Fruit fly (Drosophila melanogaster) whole organism, embryonic: ENCODE results near the gene PolA1.

ENCODE experiments used
- Bdp1 ChIP-seq: fragments of 200-800 bp; sonication (Bioruptor generic); optimal IDR thresholded peaks from 3 replicates; lab custom pipeline; 2016; ENCODE audit warnings: missing biosample characterization, missing genetic modification characterization
- Bteb2 ChIP-seq: fragments of 200-800 bp; sonication (Bioruptor generic); optimal IDR thresholded peaks from 2 replicates; lab custom pipeline; 2016; ENCODE audit warnings: missing biosample characterization, missing genetic modification characterization
- CG10209 ChIP-seq: fragments of 200-800 bp; sonication (Bioruptor generic); optimal IDR thresholded peaks from 3 replicates; lab custom pipeline; 2017; ENCODE audit warnings: missing biosample characterization, mild to moderate bottlenecking, missing genetic modification characterization, missing genetic modification reagents
- CG10543 ChIP-seq: fragments of 200-800 bp; sonication (Bioruptor generic); optimal IDR thresholded peaks from 3 replicates; lab custom pipeline; 2017; ENCODE audit warnings: missing biosample characterization, mild to moderate bottlenecking, missing genetic modification characterization, moderate library complexity
- CG11695 ChIP-seq: fragments of 200-800 bp; sonication (Bioruptor generic); IDR thresholded peaks from 3 replicates; pipeline ENCODE4 v1.3.6; 2022; ENCODE audit warnings: missing biosample characterization, missing genetic modification characterization
- CG15269 ChIP-seq: fragments of 200-800 bp; sonication (Bioruptor generic); optimal IDR thresholded peaks from 2 replicates; lab custom pipeline; 2018; ENCODE audit warnings: missing biosample characterization, mild to moderate bottlenecking, missing genetic modification characterization, moderate library complexity
- CG15479 ChIP-seq: fragments of 200-800 bp; sonication (Bioruptor generic); optimal IDR thresholded peaks from 3 replicates; lab custom pipeline; 2019; ENCODE audit warnings: missing biosample characterization, mild to moderate bottlenecking, missing genetic modification characterization, moderate library complexity
- CG1792 ChIP-seq: fragments of 200-800 bp; sonication (Bioruptor generic); optimal IDR thresholded peaks from 2 replicates; lab custom pipeline; 2016; ENCODE audit warnings: missing biosample characterization, missing genetic modification characterization
- CG2678 ChIP-seq: fragments of 200-800 bp; sonication (Bioruptor generic); optimal IDR thresholded peaks from 3 replicates; lab custom pipeline; 2019; ENCODE audit warnings: missing biosample characterization, mild to moderate bottlenecking, missing genetic modification characterization, moderate library complexity
- CG4360 ChIP-seq: fragments of 200-800 bp; sonication (Bioruptor generic); IDR thresholded peaks from 2 replicates; pipeline ENCODE4 v1.3.6; 2022; ENCODE audit warnings: missing biosample characterization, missing genetic modification characterization
- CG7556 ChIP-seq: fragments of 200-800 bp; sonication (Bioruptor generic); optimal IDR thresholded peaks from 2 replicates; lab custom pipeline; 2017; ENCODE audit warnings: missing biosample characterization, mild to moderate bottlenecking, missing genetic modification characterization
- CG8089 ChIP-seq: fragments of 200-800 bp; sonication (Bioruptor generic); optimal IDR thresholded peaks from 3 replicates; lab custom pipeline; 2016; ENCODE audit warnings: missing biosample characterization, missing genetic modification characterization
- CG8388 ChIP-seq: fragments of 200-800 bp; sonication (Bioruptor generic); optimal IDR thresholded peaks from 2 replicates; lab custom pipeline; 2019; ENCODE audit warnings: missing biosample characterization, mild to moderate bottlenecking, missing genetic modification characterization, moderate library complexity
- CG9876 ChIP-seq: fragments of 200-800 bp; sonication (Bioruptor generic); optimal IDR thresholded peaks from 2 replicates; lab custom pipeline; 2016; ENCODE audit warnings: missing biosample characterization, missing genetic modification characterization
- Dip3 ChIP-seq: fragments of 200-800 bp; sonication (Bioruptor generic); optimal IDR thresholded peaks from 3 replicates; lab custom pipeline; 2016; ENCODE audit warnings: missing biosample characterization, missing genetic modification characterization
- Dll ChIP-seq: fragments of 200-800 bp; sonication (Bioruptor generic); IDR thresholded peaks from 4 replicates; pipeline ENCODE4 v1.3.6; 2022; ENCODE audit warnings: missing biosample characterization, missing genetic modification characterization; ENCODE audit not compliant: partially characterized antibody
- Eip74EF ChIP-seq, 2 experiments: fragments of 200-800 bp in 1 of 2; fragments of >200 bp in 1 of 2; sonication (Bioruptor generic) in 1 of 2; optimal IDR thresholded peaks; 2 replicates each; lab custom pipeline; 2017 to 2019; ENCODE audit warnings: missing biosample characterization in 2 of 2, missing genetic modification characterization in 2 of 2, mild to moderate bottlenecking in 1 of 2, moderate library complexity in 1 of 2
- H15 ChIP-seq: fragments of 200-800 bp; sonication (Bioruptor generic); IDR thresholded peaks from 3 replicates; pipeline ENCODE4 v1.3.6; 2022; ENCODE audit warnings: missing biosample characterization, missing genetic modification characterization
- HHEX ChIP-seq: fragments of 200-800 bp; sonication (Bioruptor generic); optimal IDR thresholded peaks from 3 replicates; lab custom pipeline; 2017; ENCODE audit warnings: missing biosample characterization, mild to moderate bottlenecking, missing genetic modification characterization, missing genetic modification reagents
- HLH54F ChIP-seq: fragments of 200-800 bp; sonication (Bioruptor generic); optimal IDR thresholded peaks from 3 replicates; lab custom pipeline; 2016; ENCODE audit warnings: missing biosample characterization, missing genetic modification characterization
- Lhr ChIP-seq: fragments of 200-800 bp; sonication (Bioruptor generic); optimal IDR thresholded peaks from 3 replicates; lab custom pipeline; 2017; ENCODE audit warnings: mild to moderate bottlenecking, missing biosample characterization, missing genetic modification reagents, missing genetic modification characterization
- Lim3 ChIP-seq: fragments of 200-800 bp; sonication (Bioruptor generic); IDR thresholded peaks from 2 replicates; pipeline ENCODE4 v1.3.6; 2022; ENCODE audit warnings: missing biosample characterization, missing genetic modification characterization
- MBD-R2 ChIP-seq: fragments of 200-800 bp; sonication (Bioruptor generic); IDR thresholded peaks from 2 replicates; pipeline ENCODE4 v1.3.6; 2022; ENCODE audit warnings: missing biosample characterization, missing genetic modification characterization
- Myb ChIP-seq: fragments of 200-800 bp; sonication (Bioruptor generic); optimal IDR thresholded peaks from 2 replicates; lab custom pipeline; 2016; ENCODE audit warnings: missing biosample characterization, missing genetic modification characterization
- Ravus ChIP-seq: fragments of 200-800 bp; sonication (Bioruptor generic); IDR thresholded peaks from 2 replicates; pipeline ENCODE4 v1.3.6; 2022; ENCODE audit warnings: missing biosample characterization, missing genetic modification characterization
- Sry-β ChIP-seq: fragments of 200-800 bp; sonication (Bioruptor generic); optimal IDR thresholded peaks from 2 replicates; lab custom pipeline; 2018; ENCODE audit warnings: missing biosample characterization, mild to moderate bottlenecking, missing genetic modification characterization, moderate library complexity
- Xrp1 ChIP-seq: fragments of 200-800 bp; sonication (Bioruptor generic); IDR thresholded peaks from 2 replicates; pipeline ENCODE4 v1.3.6; 2022; ENCODE audit warnings: missing biosample characterization, missing genetic modification characterization
- aop ChIP-seq: fragments of 200-800 bp; sonication (Bioruptor generic); IDR thresholded peaks from 2 replicates; pipeline ENCODE4 v1.3.6; 2022; ENCODE audit warnings: missing biosample characterization, missing genetic modification characterization
- ash1 ChIP-seq: fragments of 200-800 bp; sonication (Bioruptor generic); optimal IDR thresholded peaks from 2 replicates; lab custom pipeline; 2018; ENCODE audit warnings: missing biosample characterization, mild to moderate bottlenecking, missing genetic modification characterization
- bcd ChIP-seq: fragments of 200-800 bp; sonication (Bioruptor generic); optimal IDR thresholded peaks from 2 replicates; lab custom pipeline; 2017; ENCODE audit warnings: missing biosample characterization, mild to moderate bottlenecking, missing genetic modification characterization
- cad ChIP-seq: fragments of >200 bp; optimal IDR thresholded peaks from 2 replicates; lab custom pipeline; 2017; ENCODE audit warnings: missing biosample characterization, missing genetic modification characterization
- dan ChIP-seq: fragments of 200-800 bp; sonication (Bioruptor generic); IDR thresholded peaks from 2 replicates; pipeline ENCODE4 v1.3.6; 2022; ENCODE audit warnings: missing biosample characterization, missing genetic modification characterization
- dmrt99B ChIP-seq: fragments of 200-800 bp; sonication (Bioruptor generic); optimal IDR thresholded peaks from 2 replicates; lab custom pipeline; 2018; ENCODE audit warnings: missing biosample characterization, mild to moderate bottlenecking, missing genetic modification characterization, moderate library complexity
- en ChIP-seq: fragments of 200-800 bp; sonication (Bioruptor generic); optimal IDR thresholded peaks from 2 replicates; lab custom pipeline; 2016; ENCODE audit warnings: missing biosample characterization, missing genetic modification characterization
- eve ChIP-seq, 2 experiments: fragments of >200 bp; optimal IDR thresholded peaks; 2 replicates each; lab custom pipeline; 2017; ENCODE audit warnings: missing biosample characterization in 2 of 2, missing genetic modification characterization in 2 of 2
- fd96Cb ChIP-seq: fragments of 200-800 bp; sonication (Bioruptor generic); optimal IDR thresholded peaks from 2 replicates; lab custom pipeline; 2018; ENCODE audit warnings: missing biosample characterization, mild to moderate bottlenecking, missing genetic modification characterization, moderate library complexity
- fu2 ChIP-seq: fragments of 200-800 bp; sonication (Bioruptor generic); optimal IDR thresholded peaks from 2 replicates; lab custom pipeline; 2016; ENCODE audit warnings: missing biosample characterization, missing genetic modification characterization
- grau ChIP-seq: fragments of 200-800 bp; optimal IDR thresholded peaks from 3 replicates; lab custom pipeline; 2019; ENCODE audit warnings: missing biosample characterization, mild to moderate bottlenecking, missing genetic modification characterization, moderate library complexity
- gro ChIP-seq: fragments of 200-800 bp; sonication (Bioruptor generic); optimal IDR thresholded peaks from 2 replicates; lab custom pipeline; 2016; ENCODE audit warnings: missing biosample characterization, missing genetic modification characterization
- gt ChIP-seq: fragments of 200-800 bp; sonication (Bioruptor generic); IDR thresholded peaks from 2 replicates; pipeline ENCODE4 v1.3.6; 2022; ENCODE audit warnings: missing biosample characterization, missing genetic modification characterization
- nmo ChIP-seq: fragments of 200-800 bp; sonication (Bioruptor generic); optimal IDR thresholded peaks from 2 replicates; lab custom pipeline; 2018; ENCODE audit warnings: missing biosample characterization, mild to moderate bottlenecking, missing genetic modification characterization, moderate library complexity
- odd ChIP-seq: fragments of 200-800 bp; sonication (Bioruptor generic); optimal IDR thresholded peaks from 2 replicates; lab custom pipeline; 2017; ENCODE audit warnings: missing biosample characterization, mild to moderate bottlenecking, missing genetic modification characterization
- onecut ChIP-seq: fragments of 200-800 bp; sonication (Bioruptor generic); IDR thresholded peaks from 2 replicates; pipeline ENCODE4 v1.3.6; 2022; ENCODE audit warnings: missing biosample characterization, missing genetic modification characterization
- pan ChIP-seq, 4 experiments: fragments of >200 bp in 3 of 4; fragments of 200-800 bp in 1 of 4; sonication (Bioruptor generic) in 1 of 4; optimal IDR thresholded peaks in 3 of 4; IDR thresholded peaks in 1 of 4; 2 replicates each; pipeline versions ENCODE4 v1.3.6 to Lab custom; 2017 to 2022; ENCODE audit warnings: missing biosample characterization in 2 of 4, missing genetic modification characterization in 2 of 4, mixed read lengths in 1 of 4
- pros ChIP-seq: fragments of 200-800 bp; sonication (Bioruptor generic); optimal IDR thresholded peaks from 3 replicates; lab custom pipeline; 2019; ENCODE audit warnings: missing biosample characterization, mild to moderate bottlenecking, missing genetic modification characterization, moderate library complexity
- run ChIP-seq: fragments of 200-800 bp; sonication (Bioruptor generic); optimal IDR thresholded peaks from 3 replicates; lab custom pipeline; 2018; ENCODE audit warnings: missing biosample characterization, mild to moderate bottlenecking, missing genetic modification characterization
- so ChIP-seq: fragments of 200-800 bp; sonication (Bioruptor generic); IDR thresholded peaks from 3 replicates; pipeline ENCODE4 v1.3.6; 2022; ENCODE audit warnings: missing biosample characterization, missing genetic modification characterization
- sqz ChIP-seq: fragments of 200-800 bp; sonication (Bioruptor generic); optimal IDR thresholded peaks from 3 replicates; lab custom pipeline; 2018; ENCODE audit warnings: missing biosample characterization, mild to moderate bottlenecking, missing genetic modification characterization
- yki ChIP-seq: fragments of >200 bp; optimal IDR thresholded peaks from 3 replicates; lab custom pipeline; 2018
- zf30C ChIP-seq: fragments of 200-800 bp; sonication (Bioruptor generic); optimal IDR thresholded peaks from 3 replicates; lab custom pipeline; 2018; ENCODE audit warnings: missing biosample characterization, mild to moderate bottlenecking, missing genetic modification characterization
- zfh2 ChIP-seq: fragments of 200-800 bp; sonication (Bioruptor generic); optimal IDR thresholded peaks from 2 replicates; lab custom pipeline; 2016; ENCODE audit warnings: missing biosample characterization, missing genetic modification characterization

The PolA1 gene

DNA sequence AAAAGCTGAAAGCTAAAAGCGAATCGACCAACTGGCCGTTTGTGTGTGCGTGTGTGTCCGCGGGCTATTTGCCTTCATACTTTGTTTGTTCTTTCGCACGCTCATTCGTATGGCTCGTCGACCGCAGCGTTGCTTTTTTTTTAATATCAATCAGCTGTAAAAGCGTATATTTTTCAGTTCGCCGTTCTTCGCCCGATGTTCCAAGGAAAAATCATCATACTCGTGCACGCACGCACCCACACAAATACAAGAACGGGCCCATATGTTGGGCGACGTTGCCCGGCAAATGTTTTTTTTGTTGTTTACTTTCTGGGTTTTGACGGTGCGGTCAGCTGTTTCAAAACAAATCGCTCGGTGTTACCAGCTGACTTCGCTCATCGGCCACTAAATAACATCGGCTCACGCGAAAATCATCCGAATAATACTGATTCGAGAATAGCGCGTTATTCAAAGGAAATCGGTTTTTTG is 10.9 kb downstream of the PolA1 start, which contains the start of gene E2f1 (continued):
- TF ChIP-seq Myb (GFP tag; lab: Kevin White, UChicago) (peak; percentile 96), dmrt99B (tag; lab: Kevin White, UChicago) (no peak), zfh2 (GFP tag; lab: Kevin White, UChicago) (no peak), gro (GFP tag; lab: Kevin White, UChicago) (no peak), Xrp1 (GFP tag; lab: Robert Waterston, UW) (no peak), CG4360 (GFP tag; lab: Robert Waterston, UW) (no peak), Bteb2 (GFP tag; lab: Kevin White, UChicago) (no peak), CG1792 (GFP tag; lab: Kevin White, UChicago) (no peak), CG11695 (no peak), Dll (peak; percentile 75), cad (GFP tag; lab: Kevin White, UChicago) (no peak), zf30C (GFP tag; lab: Kevin White, UChicago) (no peak), dan (GFP tag; lab: Robert Waterston, UW) (no peak), CG2678 (tag; lab: Kevin White, UChicago) (no peak), H15 (GFP tag; lab: Robert Waterston, UW) (no peak), bcd (GFP tag; lab: Kevin White, UChicago) (no peak), fd96Cb (tag; lab: Kevin White, UChicago) (no peak), CG9876 (GFP tag; lab: Kevin White, UChicago) (no peak), run (tag; lab: Kevin White, UChicago) (no peak), Eip74EF (GFP tag; optimal IDR thresholded peaks at IDR 0.05; lab: Kevin White, UChicago) (no peak), CG8388 (GFP tag; lab: Kevin White, UChicago) (no peak), pros (no peak), grau (tag; lab: Kevin White, UChicago) (peak; percentile 25), so (no peak), Ravus (GFP tag; lab: Robert Waterston, UW) (no peak), CG10209 (GFP tag; lab: Kevin White, UChicago) (no peak), sqz (GFP tag; lab: Kevin White, UChicago) (peak; percentile 95), Sry-β (GFP tag; lab: Kevin White, UChicago) (no peak), Lhr (GFP tag; lab: Kevin White, UChicago) (peak; percentile 30), ash1 (no peak), Dip3 (GFP tag; lab: Kevin White, UChicago) (no peak), pan (optimal IDR thresholded peaks at IDR 0.05; lab: Kevin White, UChicago) (no peak), pan (GFP tag; optimal IDR thresholded peaks at IDR 0.05 in 1 of 2, IDR thresholded peaks at IDR 0.05 in 1 of 2) (no peak), HLH54F (no peak), CG8089 (GFP tag; lab: Kevin White, UChicago) (no peak), aop (GFP tag; lab: Robert Waterston, UW) (no peak), onecut (GFP tag; lab: Robert Waterston, UW) (no peak; the same call in 1 of the 2 replicates), CG10543 (GFP tag; lab: Kevin White, UChicago) (peak; percentile 49), en (GFP tag; lab: Kevin White, UChicago) (no peak), Bdp1 (GFP tag; lab: Kevin White, UChicago) (no peak), eve (GFP tag; optimal IDR thresholded peaks at IDR 0.05; lab: Kevin White, UChicago) (no peak), odd (GFP tag; lab: Kevin White, UChicago) (no peak), MBD-R2 (GFP tag; lab: Robert Waterston, UW) (peak; percentile 56; the same call in 1 of the 2 replicates), gt (GFP tag; lab: Robert Waterston, UW) (no peak), CG7556 (no peak), nmo (GFP tag; lab: Kevin White, UChicago) (peak; percentile 47), fu2 (no peak), Lim3 (GFP tag; lab: Robert Waterston, UW) (no peak), yki (no peak), CG15479 (GFP tag; lab: Kevin White, UChicago) (no peak), HHEX (GFP tag; lab: Kevin White, UChicago) (no peak), CG15269 (tag; lab: Kevin White, UChicago) (no peak)
